Worm (Caenorhabditis elegans): ENCODE data around the gene hbl-1.

- TF ChIP-seq ztf-23 (GFP tag; IDR thresholded peaks at IDR 0.05), result no peak
- TF ChIP-seq T22C8.4 (GFP tag; IDR thresholded peaks at IDR 0.05), result 0 out of 2 replicates have a peak, but pooled peaks have one; percentile 16
- TF ChIP-seq flt-1 (GFP tag; IDR thresholded peaks at IDR 0.05), result no peak
- TF ChIP-seq med-1 (GFP tag; optimal IDR thresholded peaks at IDR 0.05; ENCODE audit: insufficient read depth), result no peak
Observed at ce11 chrX:5854452-5855234, 32.7 kb downstream of the hbl-1 start.
